Worm (Caenorhabditis elegans) whole organism, early embryonic: ENCODE data around the gene egl-18.

Experiments used
- B0310.2 ChIP-seq: sonication (generic microtip); optimal IDR thresholded peaks from 2 replicates; lab custom pipeline; 2016; ENCODE audit warnings: mild to moderate bottlenecking, missing genetic modification characterization, missing compliant biosample characterization
- aly-1 ChIP-seq: sonication (generic microtip); optimal IDR thresholded peaks from 2 replicates; lab custom pipeline; 2016; ENCODE audit warnings: missing genetic modification characterization, missing compliant biosample characterization
- ama-1 ChIP-seq: fragments of 150-350 bp; optimal IDR thresholded peaks from 2 replicates; lab custom pipeline; 2014
- ceh-13 ChIP-seq: fragments of 200-800 bp; sonication (Bioruptor generic); optimal IDR thresholded peaks from 2 replicates; lab custom pipeline; 2018; ENCODE audit warnings: mild to moderate bottlenecking, missing genetic modification characterization, missing compliant biosample characterization
- ceh-36 ChIP-seq: sonication (generic microtip); optimal IDR thresholded peaks from 2 replicates; lab custom pipeline; 2016; ENCODE audit warnings: missing genetic modification characterization, inconsistent platforms, missing compliant biosample characterization
- ets-7 ChIP-seq: sonication (generic microtip); optimal IDR thresholded peaks from 2 replicates; lab custom pipeline; 2016; ENCODE audit warnings: missing genotype, missing genetic modification characterization, missing compliant biosample characterization
- flt-1 ChIP-seq: fragments of 200-800 bp; sonication (Bioruptor generic); IDR thresholded peaks from 2 replicates; pipeline ENCODE4 v1.3.6; 2022; ENCODE audit warnings: missing genetic modification characterization, missing compliant biosample characterization
- hmg-4 ChIP-seq: fragments of 200-800 bp; sonication (Bioruptor generic); optimal IDR thresholded peaks from 2 replicates; lab custom pipeline; 2018; ENCODE audit warnings: mild to moderate bottlenecking, missing genetic modification characterization, missing compliant biosample characterization
- hnd-1 ChIP-seq: sonication (generic microtip); optimal IDR thresholded peaks from 2 replicates; lab custom pipeline; 2016; ENCODE audit warnings: missing genetic modification characterization, missing compliant biosample characterization
- pes-1 ChIP-seq: fragments of 200-800 bp; sonication (Bioruptor generic); IDR thresholded peaks from 2 replicates; pipeline ENCODE4 v1.3.6; 2022; ENCODE audit warnings: missing genetic modification reagents, missing genetic modification characterization, missing compliant biosample characterization
- scrt-1 ChIP-seq: fragments of 200-800 bp; sonication (Bioruptor generic); IDR thresholded peaks from 2 replicates; pipeline ENCODE4 v1.3.6; 2022; ENCODE audit warnings: missing genetic modification characterization, missing compliant biosample characterization
- sea-1 ChIP-seq: fragments of 200-800 bp; sonication (Bioruptor generic); conservative IDR thresholded peaks from 2 replicates; pipeline ENCODE4 v1.3.6; 2022; ENCODE audit warnings: missing genetic modification characterization, missing compliant biosample characterization
- tbx-11 ChIP-seq: fragments of 200-800 bp; sonication (Bioruptor generic); IDR thresholded peaks from 2 replicates; pipeline ENCODE4 v1.3.6; 2022; ENCODE audit warnings: missing genetic modification characterization, missing compliant biosample characterization
- tbx-37 ChIP-seq: fragments of 200-800 bp; sonication (Bioruptor generic); conservative IDR thresholded peaks from 2 replicates; pipeline ENCODE4 v1.3.6; 2022; ENCODE audit warnings: missing genetic modification reagents, missing genetic modification characterization, missing compliant biosample characterization

DNA sequence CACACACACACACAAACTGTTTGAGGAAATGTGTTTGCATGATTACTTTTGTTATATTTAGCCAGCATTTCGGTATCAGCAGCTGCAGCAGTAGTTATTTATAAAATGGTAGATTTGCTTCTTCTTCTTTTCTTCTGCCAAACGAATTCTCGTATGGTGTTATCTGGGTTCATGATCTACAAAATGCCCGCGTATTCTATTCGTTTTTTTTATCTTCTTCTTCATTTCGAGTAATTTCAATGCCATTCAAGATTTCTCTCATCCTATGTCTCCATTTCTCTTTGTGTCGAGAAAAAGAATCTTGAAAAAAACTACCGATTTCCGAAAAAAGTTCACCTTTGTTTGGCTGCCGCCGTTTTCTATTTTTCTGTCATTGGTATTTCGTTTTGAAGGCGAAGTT is 33.1 kb upstream of the egl-18 start:
- TF ChIP-seq ama-1 (lab: Kevin White, UChicago) (no peak), sea-1 (no peak), flt-1 (GFP tag; lab: Robert Waterston, UW) (no peak), ceh-13 (GFP tag; lab: Kevin White, UChicago) (no peak), tbx-11 (GFP tag; lab: Robert Waterston, UW) (no peak), ceh-36 (tag; lab: Kevin White, UChicago) (no peak), hmg-4 (GFP tag; lab: Kevin White, UChicago) (no peak), aly-1 (tag; lab: Kevin White, UChicago) (no peak), scrt-1 (GFP tag; lab: Robert Waterston, UW) (no peak), ets-7 (tag; lab: Kevin White, UChicago) (no peak), hnd-1 (tag; lab: Kevin White, UChicago) (no peak), pes-1 (GFP tag; lab: Robert Waterston, UW) (no peak), tbx-37 (GFP tag; lab: Robert Waterston, UW) (no peak), B0310.2 (tag; lab: Kevin White, UChicago) (no peak)
